Comparison of ENCODE assay signal across 1 fruit fly cellular context in genomic region chrX:1877107-1877736, dm6.
A peak's percentile ranks its signal among the peaks of the same experiment; 100 is the strongest.
TF ChIP-seq lines count a peak whose summit lies in the region.

CG14817 (minus strand) TSS chrX:1877270.
CG14805 (plus strand) TSS chrX:1877317.

TF ChIP-seq in whole organism, embryonic, 481 proteins besides CTCF, POLR2A, EP300 and RAD21 (continued from another document and continues in another):
- TF ChIP-seq Doc3 (GFP tag; IDR thresholded peaks at IDR 0.05; lab: Robert Waterston, UW; ENCODE audit: partially characterized antibody) (0 out of 3 replicates have a peak, but pooled peaks have one; percentile 36), YL-1 (GFP tag; optimal IDR thresholded peaks at IDR 0.05; lab: Kevin White, UChicago) (peak; percentile 93), row (GFP tag; IDR thresholded peaks at IDR 0.05; lab: Robert Waterston, UW) (peak; percentile 19; the same call in 1 of the 3 replicates), NFAT (GFP tag; IDR thresholded peaks at IDR 0.05; lab: Robert Waterston, UW) (peak; percentile 68; the same call in 1 of the 2 replicates), CG17568 (GFP tag; optimal IDR thresholded peaks at IDR 0.05; lab: Kevin White, UChicago) (no peak), trh (GFP tag; optimal IDR thresholded peaks at IDR 0.05; lab: Kevin White, UChicago) (no peak), Elba2 (GFP tag; optimal IDR thresholded peaks at IDR 0.05; lab: Kevin White, UChicago) (no peak), Atf6 (GFP tag; IDR thresholded peaks at IDR 0.05; lab: Robert Waterston, UW) (peak; percentile 50; the same call in 1 of the 2 replicates), CG8388 (GFP tag; optimal IDR thresholded peaks at IDR 0.05; lab: Kevin White, UChicago) (peak; percentile 70), CG6791 (GFP tag; IDR thresholded peaks at IDR 0.05; lab: Robert Waterston, UW; ENCODE audit: partially characterized antibody) (peak; percentile 62), D19A (tag; optimal IDR thresholded peaks at IDR 0.05; lab: Kevin White, UChicago) (peak; percentile 21), Ada2b (GFP tag; IDR thresholded peaks at IDR 0.05; lab: Robert Waterston, UW) (peak; percentile 24; the same call in 1 of the 2 replicates), zf30C (GFP tag; optimal IDR thresholded peaks at IDR 0.05; lab: Kevin White, UChicago) (no peak), ken (GFP tag; IDR thresholded peaks at IDR 0.05; lab: Robert Waterston, UW) (0 out of 3 replicates have a peak, but pooled peaks have one; percentile 40), gcm (GFP tag; optimal IDR thresholded peaks at IDR 0.05; lab: Kevin White, UChicago) (peak; percentile 79), abd-A (tag; optimal IDR thresholded peaks at IDR 0.05; lab: Kevin White, UChicago) (no peak), H15 (GFP tag; IDR thresholded peaks at IDR 0.05; lab: Robert Waterston, UW) (no peak), CHES-1-like (GFP tag; optimal IDR thresholded peaks at IDR 0.05; lab: Kevin White, UChicago) (peak; percentile 41), vvl (GFP tag; IDR thresholded peaks at IDR 0.05; lab: Robert Waterston, UW) (peak; percentile 67), CG5953 (GFP tag; IDR thresholded peaks at IDR 0.05; lab: Robert Waterston, UW) (no peak), CG12071 (GFP tag; optimal IDR thresholded peaks at IDR 0.05; lab: Kevin White, UChicago) (peak; percentile 83), MTF-1 (GFP tag; optimal IDR thresholded peaks at IDR 0.05; lab: Kevin White, UChicago; ENCODE audit: borderline replicate concordance) (peak; percentile 92), CG7556 (GFP tag; optimal IDR thresholded peaks at IDR 0.05; lab: Kevin White, UChicago) (peak; percentile 45), tll (GFP tag; optimal IDR thresholded peaks at IDR 0.05; lab: Kevin White, UChicago) (no peak), jumu (GFP tag; optimal IDR thresholded peaks at IDR 0.05; lab: Kevin White, UChicago) (no peak), Hr51 (GFP tag; optimal IDR thresholded peaks at IDR 0.05; lab: Kevin White, UChicago) (peak in 1 of 2 experiments; percentile 12), CG10431 (GFP tag; optimal IDR thresholded peaks at IDR 0.05; lab: Kevin White, UChicago) (peak; percentile 81), ap (GFP tag; IDR thresholded peaks at IDR 0.05; lab: Robert Waterston, UW) (no peak), Opbp (GFP tag; IDR thresholded peaks at IDR 0.05; lab: Robert Waterston, UW; ENCODE audit: partially characterized antibody) (peak; percentile 70), CG4854 (GFP tag; optimal IDR thresholded peaks at IDR 0.05; lab: Kevin White, UChicago) (peak; percentile 48), bigmax (GFP tag; optimal IDR thresholded peaks at IDR 0.05; lab: Kevin White, UChicago) (peak; percentile 51), CG17385 (GFP tag; optimal IDR thresholded peaks at IDR 0.05; lab: Kevin White, UChicago) (peak; percentile 76), hth (optimal IDR thresholded peaks at IDR 0.05; lab: Kevin White, UChicago) (no peak), ems (GFP tag; optimal IDR thresholded peaks at IDR 0.05; lab: Kevin White, UChicago) (peak; percentile 15), ssp (GFP tag; IDR thresholded peaks at IDR 0.05; lab: Robert Waterston, UW) (no peak), Bdp1 (GFP tag; optimal IDR thresholded peaks at IDR 0.05; lab: Kevin White, UChicago) (peak; percentile 18), CG34422 (GFP tag; IDR thresholded peaks at IDR 0.05; lab: Robert Waterston, UW) (peak; percentile 58; the same call in 1 of the 3 replicates), al (GFP tag; IDR thresholded peaks at IDR 0.05; lab: Robert Waterston, UW) (no peak; the same call in 1 of the 2 replicates), crp (GFP tag; optimal IDR thresholded peaks at IDR 0.05; lab: Kevin White, UChicago) (peak in 1 of 2 experiments; percentile 22), Hsf (GFP tag; optimal IDR thresholded peaks at IDR 0.05; lab: Kevin White, UChicago) (peak; percentile 40), schlank (tag; optimal IDR thresholded peaks at IDR 0.05; lab: Kevin White, UChicago) (peak; percentile 85), wdn (GFP tag; IDR thresholded peaks at IDR 0.05; lab: Robert Waterston, UW) (no peak), CG11085 (GFP tag; IDR thresholded peaks at IDR 0.05; lab: Robert Waterston, UW) (peak; percentile 20; the same call in 1 of the 2 replicates), otp (GFP tag; IDR thresholded peaks at IDR 0.05; lab: Robert Waterston, UW) (0 out of 3 replicates have a peak, but pooled peaks have one; percentile 48), emc (GFP tag; optimal IDR thresholded peaks at IDR 0.05; lab: Kevin White, UChicago) (no peak), Dip2 (GFP tag; IDR thresholded peaks at IDR 0.05; lab: Robert Waterston, UW) (no peak), CG5180 (GFP tag; optimal IDR thresholded peaks at IDR 0.05; lab: Kevin White, UChicago) (no peak), CG7928 (GFP tag; optimal IDR thresholded peaks at IDR 0.05; lab: Kevin White, UChicago) (no peak), CG6813 (GFP tag; optimal IDR thresholded peaks at IDR 0.05; lab: Kevin White, UChicago) (peak; percentile 89), CG10147 (GFP tag; optimal IDR thresholded peaks at IDR 0.05; lab: Kevin White, UChicago) (peak; percentile 76), fd102C (GFP tag; optimal IDR thresholded peaks at IDR 0.05; lab: Kevin White, UChicago) (peak; percentile 14), dmrt99B (tag; optimal IDR thresholded peaks at IDR 0.05; lab: Kevin White, UChicago) (no peak), crc (GFP tag; optimal IDR thresholded peaks at IDR 0.05; lab: Kevin White, UChicago) (peak; percentile 27), CG2712 (tag; optimal IDR thresholded peaks at IDR 0.05; lab: Kevin White, UChicago) (peak; percentile 64), mld (GFP tag; IDR thresholded peaks at IDR 0.05; lab: Robert Waterston, UW; ENCODE audit: partially characterized antibody) (no peak), toy (GFP tag; IDR thresholded peaks at IDR 0.05; lab: Robert Waterston, UW) (no peak), chn (GFP tag; optimal IDR thresholded peaks at IDR 0.05; lab: Kevin White, UChicago) (no peak), CG12299 (tag; optimal IDR thresholded peaks at IDR 0.05; lab: Kevin White, UChicago) (peak; percentile 81), cwo (GFP tag; optimal IDR thresholded peaks at IDR 0.05; lab: Kevin White, UChicago) (peak; percentile 38), Max (GFP tag; optimal IDR thresholded peaks at IDR 0.05; lab: Kevin White, UChicago) (peak; percentile 37), CG11398 (GFP tag; optimal IDR thresholded peaks at IDR 0.05; lab: Kevin White, UChicago) (no peak), E2f2 (GFP tag; IDR thresholded peaks at IDR 0.05; lab: Robert Waterston, UW) (peak; percentile 57), D19B (GFP tag; optimal IDR thresholded peaks at IDR 0.05; lab: Kevin White, UChicago) (peak; percentile 52), gsb-n (tag; optimal IDR thresholded peaks at IDR 0.05; lab: Kevin White, UChicago) (peak; percentile 67), bbx (GFP tag; IDR thresholded peaks at IDR 0.05; lab: Robert Waterston, UW; ENCODE audit: partially characterized antibody) (peak; percentile 61), B-H1 (GFP tag; IDR thresholded peaks at IDR 0.05; lab: Robert Waterston, UW) (no peak), CG4617 (GFP tag; optimal IDR thresholded peaks at IDR 0.05; lab: Kevin White, UChicago; ENCODE audit: borderline replicate concordance) (peak; percentile 74), CG11695 (GFP tag; IDR thresholded peaks at IDR 0.05; lab: Robert Waterston, UW) (peak; percentile 55; the same call in 1 of the 3 replicates), usp (GFP tag; optimal IDR thresholded peaks at IDR 0.05; lab: Kevin White, UChicago) (no peak), nau (GFP tag; optimal IDR thresholded peaks at IDR 0.05; lab: Kevin White, UChicago) (no peak), unpg (GFP tag; optimal IDR thresholded peaks at IDR 0.05; lab: Kevin White, UChicago) (peak; percentile 80), btn (GFP tag; optimal IDR thresholded peaks at IDR 0.05; lab: Kevin White, UChicago) (no peak), pb (GFP tag; optimal IDR thresholded peaks at IDR 0.05; lab: Kevin White, UChicago) (peak; percentile 2), CG16813 (GFP tag; IDR thresholded peaks at IDR 0.05; lab: Robert Waterston, UW; ENCODE audit: partially characterized antibody) (peak; percentile 58), pho (GFP tag; optimal IDR thresholded peaks at IDR 0.05; lab: Kevin White, UChicago) (no peak), tap (tag; optimal IDR thresholded peaks at IDR 0.05; lab: Kevin White, UChicago) (peak; percentile 69), NC2β (GFP tag; optimal IDR thresholded peaks at IDR 0.05; lab: Kevin White, UChicago) (peak; percentile 65), CG2116 (GFP tag; optimal IDR thresholded peaks at IDR 0.05; lab: Kevin White, UChicago) (peak; percentile 91), CG3838 (GFP tag; optimal IDR thresholded peaks at IDR 0.05; lab: Kevin White, UChicago) (no peak), kah (GFP tag; optimal IDR thresholded peaks at IDR 0.05; lab: Kevin White, UChicago) (peak; percentile 74), bcd (GFP tag; optimal IDR thresholded peaks at IDR 0.05; lab: Kevin White, UChicago) (peak; percentile 79), Camta (GFP tag; optimal IDR thresholded peaks at IDR 0.05; lab: Kevin White, UChicago) (no peak), CG31441 (GFP tag; IDR thresholded peaks at IDR 0.05; lab: Robert Waterston, UW) (peak; percentile 75), Lpt (GFP tag; optimal IDR thresholded peaks at IDR 0.05; lab: Kevin White, UChicago) (no peak), CG11696 (GFP tag; IDR thresholded peaks at IDR 0.05; lab: Robert Waterston, UW) (no peak), HLHmδ (GFP tag; optimal IDR thresholded peaks at IDR 0.05; lab: Kevin White, UChicago) (peak; percentile 81), CG15073 (GFP tag; optimal IDR thresholded peaks at IDR 0.05; lab: Kevin White, UChicago) (no peak), D (optimal IDR thresholded peaks at IDR 0.05; lab: Kevin White, UChicago) (no peak), D (GFP tag; optimal IDR thresholded peaks at IDR 0.05; lab: Kevin White, UChicago) (peak; percentile 44), lov (optimal IDR thresholded peaks at IDR 0.05; lab: Kevin White, UChicago) (no peak), lov (GFP tag; IDR thresholded peaks at IDR 0.05; lab: Robert Waterston, UW) (peak; percentile 71; the same call in 1 of the 3 replicates), chm (GFP tag; IDR thresholded peaks at IDR 0.05; lab: Robert Waterston, UW) (peak; percentile 85), Neu2 (GFP tag; optimal IDR thresholded peaks at IDR 0.05; lab: Kevin White, UChicago; ENCODE audit: borderline replicate concordance) (no peak), twi (tag; optimal IDR thresholded peaks at IDR 0.05; lab: Kevin White, UChicago) (peak; percentile 38), gsb (GFP tag; IDR thresholded peaks at IDR 0.05; lab: Robert Waterston, UW) (no peak), CG12219 (GFP tag; optimal IDR thresholded peaks at IDR 0.05; lab: Kevin White, UChicago) (peak; percentile 79), tio (GFP tag; optimal IDR thresholded peaks at IDR 0.05; lab: Kevin White, UChicago) (no peak), Lhr (GFP tag; optimal IDR thresholded peaks at IDR 0.05; lab: Kevin White, UChicago) (peak; percentile 50), sc (optimal IDR thresholded peaks at IDR 0.05; lab: Kevin White, UChicago) (no peak), sc (GFP tag; optimal IDR thresholded peaks at IDR 0.05; lab: Kevin White, UChicago) (no peak), CG11504 (tag; optimal IDR thresholded peaks at IDR 0.05; lab: Kevin White, UChicago) (no peak), Rfx (GFP tag; IDR thresholded peaks at IDR 0.05; lab: Robert Waterston, UW) (peak; percentile 78), CG18262 (tag; optimal IDR thresholded peaks at IDR 0.05; lab: Kevin White, UChicago) (peak; percentile 58), CG7357 (GFP tag; IDR thresholded peaks at IDR 0.05; lab: Robert Waterston, UW) (no peak), CG15514 (GFP tag; optimal IDR thresholded peaks at IDR 0.05; lab: Kevin White, UChicago) (peak; percentile 90), org-1 (GFP tag; optimal IDR thresholded peaks at IDR 0.05; lab: Kevin White, UChicago) (peak; percentile 54), PHDP (tag; optimal IDR thresholded peaks at IDR 0.05; lab: Kevin White, UChicago) (peak; percentile 81), CG12659 (GFP tag; optimal IDR thresholded peaks at IDR 0.05; lab: Kevin White, UChicago) (peak; percentile 89), gem (tag; optimal IDR thresholded peaks at IDR 0.05; lab: Kevin White, UChicago) (no peak), CG13894 (tag; optimal IDR thresholded peaks at IDR 0.05; lab: Kevin White, UChicago) (peak; percentile 80), Mrtf (GFP tag; IDR thresholded peaks at IDR 0.05; lab: Robert Waterston, UW) (0 out of 3 replicates have a peak, but pooled peaks have one; percentile 8), Nf-YC (tag; optimal IDR thresholded peaks at IDR 0.05; lab: Kevin White, UChicago) (peak; percentile 67), CG7963 (GFP tag; IDR thresholded peaks at IDR 0.05; lab: Robert Waterston, UW; ENCODE audit: partially characterized antibody) (no peak), Doc2 (GFP tag; IDR thresholded peaks at IDR 0.05; lab: Robert Waterston, UW) (no peak), CG32767 (GFP tag; IDR thresholded peaks at IDR 0.05; lab: Robert Waterston, UW) (no peak), NfI (GFP tag; optimal IDR thresholded peaks at IDR 0.05; lab: Kevin White, UChicago) (peak; percentile 86), peb (GFP tag; IDR thresholded peaks at IDR 0.05; lab: Robert Waterston, UW) (no peak), CG15696 (tag; optimal IDR thresholded peaks at IDR 0.05; lab: Kevin White, UChicago) (no peak), CG17612 (GFP tag; IDR thresholded peaks at IDR 0.05; lab: Robert Waterston, UW) (no peak), hb (GFP tag; IDR thresholded peaks at IDR 0.05; lab: Robert Waterston, UW; ENCODE audit: partially characterized antibody) (no peak), CG13123 (GFP tag; optimal IDR thresholded peaks at IDR 0.05; lab: Kevin White, UChicago) (peak; percentile 10), CG4707 (GFP tag; optimal IDR thresholded peaks at IDR 0.05; lab: Kevin White, UChicago) (peak; percentile 81), slou (GFP tag; optimal IDR thresholded peaks at IDR 0.05; lab: Kevin White, UChicago) (no peak), insv (GFP tag; optimal IDR thresholded peaks at IDR 0.05; lab: Kevin White, UChicago) (peak in 1 of 2 experiments; percentile 56), Atf-2 (GFP tag; optimal IDR thresholded peaks at IDR 0.05; lab: Kevin White, UChicago) (no peak), CG10321 (GFP tag; IDR thresholded peaks at IDR 0.05; lab: Robert Waterston, UW) (no peak), CG9727 (GFP tag; optimal IDR thresholded peaks at IDR 0.05; lab: Kevin White, UChicago) (peak; percentile 80), az2 (GFP tag; optimal IDR thresholded peaks at IDR 0.05; lab: Kevin White, UChicago) (peak; percentile 29), CG1602 (GFP tag; optimal IDR thresholded peaks at IDR 0.05; lab: Kevin White, UChicago) (no peak), CG13624 (GFP tag; optimal IDR thresholded peaks at IDR 0.05; lab: Kevin White, UChicago) (peak; percentile 30)
